Worm (Caenorhabditis elegans): Measurements from ENCODE around the gene mex-5.
A peak's percentile ranks its signal among the peaks of the same experiment; 100 is the strongest.

The mex-5 gene

DNA sequence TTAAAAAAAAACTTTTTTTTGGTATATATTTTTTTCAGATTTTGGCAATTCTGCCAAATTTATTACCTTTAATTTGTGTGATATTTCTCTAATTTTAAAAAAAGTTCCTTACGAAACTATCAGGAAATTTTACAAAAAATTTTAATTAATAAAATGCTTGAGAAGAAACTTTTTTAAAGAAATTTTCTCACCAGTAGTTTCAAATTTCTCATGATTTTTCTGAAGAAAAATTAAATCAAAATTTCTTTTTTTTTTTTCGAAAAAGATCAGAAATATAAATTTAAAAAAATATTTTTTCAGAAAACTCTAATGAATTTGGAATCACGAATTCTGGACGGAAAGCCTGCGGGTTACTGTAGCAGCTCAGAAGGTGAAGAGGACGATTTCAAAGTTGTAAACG, 24.2 kb downstream of the mex-5 start, which contains the start of gene mau-8:
TSS of gene mau-8 (plus strand) at position 301 of the 400 bp plus-strand sequence.
- TF ChIP-seq die-1 (tag; optimal IDR thresholded peaks at IDR 0.05) = no peak
- TF ChIP-seq lsy-27 (tag; optimal IDR thresholded peaks at IDR 0.05; ENCODE audit: borderline replicate concordance, insufficient read depth) = no peak
- no peak for TF ChIP-seq efl-1 (GFP tag; optimal IDR thresholded peaks at IDR 0.05)
- TF ChIP-seq xnd-1 (tag; optimal IDR thresholded peaks at IDR 0.05) = no peak
- TF ChIP-seq hlh-12 (tag; optimal IDR thresholded peaks at IDR 0.05) = no peak
- TF ChIP-seq rcor-1 (GFP tag; IDR thresholded peaks at IDR 0.05) = no peak
- no peak for TF ChIP-seq nhr-90 (tag; optimal IDR thresholded peaks at IDR 0.05)
- TF ChIP-seq him-1 (tag; optimal IDR thresholded peaks at IDR 0.05) = no peak
- no peak for TF ChIP-seq nfyb-1 (GFP tag; IDR thresholded peaks at IDR 0.05)
- no peak for TF ChIP-seq F52B5.7 (tag; optimal IDR thresholded peaks at IDR 0.05)

DNA sequence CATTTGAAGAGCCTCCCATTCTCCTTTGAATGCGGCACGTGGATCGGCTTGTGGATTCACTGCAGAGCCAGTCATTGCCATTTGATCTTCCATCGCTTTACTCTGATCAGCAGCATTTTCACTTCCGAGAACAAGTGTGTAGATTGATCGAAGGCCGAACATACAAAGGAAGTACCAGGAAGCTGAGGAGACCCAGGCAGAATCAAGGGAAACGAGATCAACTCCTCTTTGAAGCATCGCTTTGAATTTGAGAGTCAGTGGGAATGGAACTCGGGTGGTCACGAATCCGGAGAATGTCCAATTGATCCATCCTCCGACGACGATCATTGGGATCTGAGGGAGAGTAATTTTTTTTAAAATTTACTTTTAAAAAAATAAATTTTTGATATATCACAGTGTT, 27.0 kb downstream of the mex-5 start:
- no peak for TF ChIP-seq ztf-18 (tag; optimal IDR thresholded peaks at IDR 0.05)
- peak; percentile 82; the same call in 1 of the 2 replicates for TF ChIP-seq cebp-2 (GFP tag; IDR thresholded peaks at IDR 0.05)

DNA sequence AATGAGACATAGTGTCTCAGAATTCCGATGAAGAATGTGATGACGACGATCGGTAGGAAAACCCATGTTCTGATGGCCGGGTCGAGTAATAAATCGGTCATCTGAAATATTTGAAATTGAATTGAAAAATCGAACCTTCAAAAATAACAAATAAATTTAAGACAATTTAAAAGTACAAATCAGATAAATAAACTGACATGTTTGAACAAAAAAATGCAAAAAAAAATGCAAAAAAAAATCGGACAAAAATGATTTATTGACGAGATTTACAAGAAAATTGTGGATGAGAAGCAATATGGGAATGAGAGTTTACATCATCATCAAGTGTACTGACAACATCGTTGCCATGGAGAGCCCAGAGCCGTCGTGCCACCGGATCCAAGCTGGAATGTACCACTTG, 28.3 kb downstream of the mex-5 start, which contains the start of gene emc-3:
TSS of gene emc-3 (minus strand) at position 101 of the 400 bp plus-strand sequence.
- TF ChIP-seq zim-3 (tag; optimal IDR thresholded peaks at IDR 0.05) (no peak), hmg-1.2 (GFP tag; IDR thresholded peaks at IDR 0.05) (no peak), ztf-22 (GFP tag; optimal IDR thresholded peaks at IDR 0.05) (no peak), snpc-4 (GFP tag; optimal IDR thresholded peaks at IDR 0.05) (no peak), snpc-4 (tag; optimal IDR thresholded peaks at IDR 0.05) (no peak), lsl-1 (GFP tag; optimal IDR thresholded peaks at IDR 0.05) (no peak), madf-3 (GFP tag; IDR thresholded peaks at IDR 0.05) (no peak), rpc-1 (optimal IDR thresholded peaks at IDR 0.05) (no peak), rpc-1 (tag; optimal IDR thresholded peaks at IDR 0.05) (no peak), die-1 (tag; optimal IDR thresholded peaks at IDR 0.05) (no peak), F57A8.1 (GFP tag; optimal IDR thresholded peaks at IDR 0.05) (no peak), bed-2 (GFP tag; IDR thresholded peaks at IDR 0.05) (no peak), lin-54 (GFP tag; optimal IDR thresholded peaks at IDR 0.05) (no peak), F57C9.4 (tag; optimal IDR thresholded peaks at IDR 0.05) (no peak), lin-35 (GFP tag; optimal IDR thresholded peaks at IDR 0.05) (no peak)

DNA sequence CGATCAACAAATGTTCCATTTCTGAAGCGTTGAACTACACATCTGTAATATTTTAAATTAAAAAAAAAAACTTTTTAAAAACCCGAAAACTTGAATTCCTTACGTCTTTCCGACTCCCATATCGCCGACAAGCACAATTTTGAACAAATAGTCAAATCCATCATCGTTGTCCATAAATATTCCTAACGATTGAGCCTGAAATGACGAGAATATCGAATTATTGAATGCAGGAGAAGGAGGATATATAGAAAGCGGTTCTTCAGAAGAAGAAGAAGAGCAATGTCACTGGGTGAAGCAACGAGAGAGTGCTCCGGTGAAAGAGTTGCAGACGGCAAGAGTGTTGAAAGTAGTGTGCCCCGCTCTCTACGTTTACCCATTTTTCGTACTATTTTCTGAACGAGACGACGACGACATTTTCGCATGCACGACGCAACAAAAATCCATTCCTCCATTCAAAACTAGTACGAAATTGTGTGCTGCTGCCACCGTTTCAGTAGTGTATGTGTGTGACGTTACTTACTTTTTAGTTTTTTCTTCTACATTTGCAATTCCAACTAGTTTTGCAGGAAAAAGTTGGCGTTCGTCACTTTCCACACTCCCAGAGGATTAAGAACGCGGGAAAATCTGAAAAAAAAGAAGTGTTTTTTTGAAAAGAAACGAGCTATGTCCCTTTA, 30.4 kb downstream of the mex-5 start, which contains the start of gene rab-19:
TSS of gene rab-19 (minus strand) at position 624 of the 674 bp plus-strand sequence.
- TF ChIP-seq lir-1 (GFP tag; conservative IDR thresholded peaks at IDR 0.05) (no peak), K11D2.4 (GFP tag; IDR thresholded peaks at IDR 0.05) (no peak), hmg-1.2 (GFP tag; IDR thresholded peaks at IDR 0.05) (peak; percentile 90), nfya-1 (tag; optimal IDR thresholded peaks at IDR 0.05; ENCODE audit: borderline replicate concordance, insufficient read depth) (no peak), snpc-1.3 (tag; optimal IDR thresholded peaks at IDR 0.05; ENCODE audit: insufficient read depth) (no peak), snpc-3.4 (tag; optimal IDR thresholded peaks at IDR 0.05) (no peak), F37B4.10 (GFP tag; IDR thresholded peaks at IDR 0.05) (no peak), ccch-3 (GFP tag; optimal IDR thresholded peaks at IDR 0.05) (no peak)
